Worm (Caenorhabditis elegans) whole organism, L2 larva: ENCODE measurements around the gene ugt-23.

Experiments used
- C34F6.9 ChIP-seq: fragments of 150-350 bp; optimal IDR thresholded peaks from 2 replicates; lab custom pipeline; 2014; ENCODE audit warnings: missing biosample characterization, missing genetic modification characterization
- F13H6.1 ChIP-seq: sonication (generic microtip); optimal IDR thresholded peaks from 2 replicates; lab custom pipeline; 2016; ENCODE audit warnings: missing genetic modification characterization, missing compliant biosample characterization
- R02D3.7 ChIP-seq: fragments of 150-350 bp; optimal IDR thresholded peaks from 2 replicates; lab custom pipeline; 2014; ENCODE audit warnings: missing biosample characterization, missing genetic modification characterization
- Y55F3AM.14 ChIP-seq: fragments of 200-800 bp; sonication (Bioruptor generic); optimal IDR thresholded peaks from 2 replicates; lab custom pipeline; 2018; ENCODE audit warnings: mild to moderate bottlenecking, missing genetic modification characterization, missing compliant biosample characterization
- ZK546.5 ChIP-seq: sonication (generic microtip); optimal IDR thresholded peaks from 2 replicates; lab custom pipeline; 2017; ENCODE audit warnings: missing biosample characterization, missing genetic modification characterization
- alr-1 ChIP-seq: fragments of 150-350 bp; optimal IDR thresholded peaks from 2 replicates; lab custom pipeline; 2014; ENCODE audit warnings: missing biosample characterization, missing genetic modification characterization
- aly-2 ChIP-seq: fragments of 150-350 bp; optimal IDR thresholded peaks from 2 replicates; lab custom pipeline; 2014; ENCODE audit warnings: missing biosample characterization, missing genetic modification characterization
- blmp-1 ChIP-seq: sonication (generic microtip); optimal IDR thresholded peaks from 2 replicates; lab custom pipeline; 2017; ENCODE audit warnings: missing genetic modification characterization, mild to moderate bottlenecking, missing compliant biosample characterization, antibody characterized with exemption, moderate library complexity; ENCODE audit not compliant: insufficient read depth
- ceh-16 ChIP-seq: fragments of 150-350 bp; optimal IDR thresholded peaks from 2 replicates; lab custom pipeline; 2014; ENCODE audit warnings: missing biosample characterization, missing genetic modification characterization
- ceh-82 ChIP-seq: fragments of 150-350 bp; optimal IDR thresholded peaks from 2 replicates; lab custom pipeline; 2014; ENCODE audit warnings: missing biosample characterization, missing genetic modification characterization
- crh-2 ChIP-seq: sonication (generic microtip); optimal IDR thresholded peaks from 2 replicates; lab custom pipeline; 2017; ENCODE audit warnings: missing biosample characterization, missing genetic modification characterization
- dmd-4 ChIP-seq: sonication (generic microtip); optimal IDR thresholded peaks from 2 replicates; lab custom pipeline; 2017; ENCODE audit warnings: missing biosample characterization, missing genetic modification characterization
- egl-27 ChIP-seq: sonication (generic microtip); optimal IDR thresholded peaks from 3 replicates; lab custom pipeline; 2017; ENCODE audit warnings: missing biosample characterization, missing genetic modification reagents, missing genetic modification characterization
- elt-1 ChIP-seq: fragments of 150-350 bp; optimal IDR thresholded peaks from 2 replicates; lab custom pipeline; 2014; ENCODE audit warnings: missing biosample characterization, missing genetic modification characterization
- elt-3 ChIP-seq: sonication (generic microtip); optimal IDR thresholded peaks from 2 replicates; lab custom pipeline; 2017; ENCODE audit warnings: missing biosample characterization, missing genetic modification characterization
- fos-1 ChIP-seq: fragments of 150-350 bp; optimal IDR thresholded peaks from 2 replicates; lab custom pipeline; 2014; ENCODE audit warnings: missing biosample characterization, missing genetic modification characterization
- lin-11 ChIP-seq: fragments of 150-350 bp; sonication (generic microtip); optimal IDR thresholded peaks from 2 replicates; lab custom pipeline; 2014; ENCODE audit warnings: missing biosample characterization, missing genetic modification characterization, inconsistent platforms, mixed read lengths
- lin-13 ChIP-seq: fragments of 150-350 bp; optimal IDR thresholded peaks from 2 replicates; lab custom pipeline; 2014; ENCODE audit warnings: missing biosample characterization, missing genetic modification reagents, missing genetic modification characterization
- lin-39 ChIP-seq: fragments of 150-350 bp; optimal IDR thresholded peaks from 2 replicates; lab custom pipeline; 2014; ENCODE audit warnings: missing biosample characterization, missing genetic modification reagents, missing genetic modification characterization
- lsy-2 ChIP-seq, 2 experiments: fragments of 150-350 bp in 1 of 2; sonication (generic microtip) in 1 of 2; optimal IDR thresholded peaks; 2 replicates each; lab custom pipeline; 2014 to 2017; ENCODE audit warnings: missing biosample characterization in 2 of 2, missing genetic modification characterization in 2 of 2
- mab-5 ChIP-seq: fragments of 150-350 bp; optimal IDR thresholded peaks from 2 replicates; lab custom pipeline; 2014; ENCODE audit warnings: missing biosample characterization, missing genetic modification characterization
- mbf-1 ChIP-seq: sonication (generic microtip); optimal IDR thresholded peaks from 2 replicates; lab custom pipeline; 2017; ENCODE audit warnings: missing biosample characterization, missing genetic modification characterization
- mdl-1 ChIP-seq, 2 experiments: fragments of 150-350 bp in 1 of 2; sonication (generic microtip) in 1 of 2; optimal IDR thresholded peaks; 2 replicates each; lab custom pipeline; 2017; ENCODE audit warnings: missing biosample characterization in 2 of 2, missing genetic modification characterization in 2 of 2
- nhr-10 ChIP-seq: sonication (generic microtip); optimal IDR thresholded peaks from 2 replicates; lab custom pipeline; 2017; ENCODE audit warnings: missing biosample characterization, missing genetic modification characterization
- nhr-11 ChIP-seq: fragments of 150-350 bp; optimal IDR thresholded peaks from 2 replicates; lab custom pipeline; 2014; ENCODE audit warnings: missing biosample characterization, missing genetic modification characterization
- nhr-129 ChIP-seq: fragments of 150-350 bp; optimal IDR thresholded peaks from 2 replicates; lab custom pipeline; 2014; ENCODE audit warnings: missing biosample characterization, missing genetic modification characterization
- nhr-21 ChIP-seq: fragments of 150-350 bp; optimal IDR thresholded peaks from 2 replicates; lab custom pipeline; 2014; ENCODE audit warnings: missing biosample characterization, missing genetic modification characterization
- nhr-23 ChIP-seq: fragments of 150-350 bp; optimal IDR thresholded peaks from 2 replicates; lab custom pipeline; 2014; ENCODE audit warnings: missing biosample characterization, missing genetic modification reagents, missing genetic modification characterization
- nhr-237 ChIP-seq: fragments of 150-350 bp; optimal IDR thresholded peaks from 2 replicates; lab custom pipeline; 2014; ENCODE audit warnings: missing biosample characterization, missing genetic modification characterization
- nhr-25 ChIP-seq: fragments of 150-350 bp; sonication (generic microtip); optimal IDR thresholded peaks from 3 replicates; lab custom pipeline; 2014; ENCODE audit warnings: missing biosample characterization, missing genetic modification characterization
- nhr-6 ChIP-seq: fragments of 150-350 bp; optimal IDR thresholded peaks from 2 replicates; lab custom pipeline; 2014; ENCODE audit warnings: missing biosample characterization, missing genetic modification characterization
- nhr-77 ChIP-seq: fragments of 150-350 bp; optimal IDR thresholded peaks from 2 replicates; lab custom pipeline; 2014; ENCODE audit warnings: missing biosample characterization, missing genetic modification characterization
- peb-1 ChIP-seq: fragments of 150-350 bp; optimal IDR thresholded peaks from 2 replicates; lab custom pipeline; 2014; ENCODE audit warnings: missing biosample characterization, missing genetic modification characterization
- sem-4 ChIP-seq: fragments of 150-350 bp; optimal IDR thresholded peaks from 2 replicates; lab custom pipeline; 2014; ENCODE audit warnings: missing biosample characterization, missing genetic modification reagents, missing genetic modification characterization
- skn-1 ChIP-seq: sonication (generic microtip); optimal IDR thresholded peaks from 2 replicates; lab custom pipeline; 2017; ENCODE audit warnings: missing biosample characterization, missing genetic modification characterization
- sma-3 ChIP-seq: sonication (generic microtip); optimal IDR thresholded peaks from 2 replicates; lab custom pipeline; 2016; ENCODE audit warnings: missing genetic modification reagents, missing genetic modification characterization, missing compliant biosample characterization
- sma-9 ChIP-seq, 2 experiments: fragments of 150-350 bp in 1 of 2; sonication (generic microtip) in 1 of 2; optimal IDR thresholded peaks; 2 replicates each; lab custom pipeline; 2014 to 2016; ENCODE audit warnings: missing genetic modification characterization in 2 of 2, mild to moderate bottlenecking in 1 of 2, missing biosample characterization in 1 of 2, missing compliant biosample characterization in 1 of 2, missing genetic modification reagents in 1 of 2, moderate library complexity in 1 of 2
- snpc-4 ChIP-seq: fragments of 150-350 bp; optimal IDR thresholded peaks from 2 replicates; lab custom pipeline; 2014; ENCODE audit warnings: missing biosample characterization, missing genetic modification characterization
- unc-39 ChIP-seq: fragments of 150-350 bp; optimal IDR thresholded peaks from 2 replicates; lab custom pipeline; 2014; ENCODE audit warnings: missing biosample characterization, missing genetic modification characterization
- unc-55 ChIP-seq: fragments of 150-350 bp; sonication (generic microtip); optimal IDR thresholded peaks from 3 replicates; lab custom pipeline; 2014; ENCODE audit warnings: missing biosample characterization, missing genetic modification reagents, missing genetic modification characterization
- unc-62 ChIP-seq: fragments of 150-350 bp; optimal IDR thresholded peaks from 2 replicates; lab custom pipeline; 2014; ENCODE audit warnings: missing biosample characterization, missing genetic modification reagents, missing genetic modification characterization
- zag-1 ChIP-seq: fragments of 150-350 bp; optimal IDR thresholded peaks from 2 replicates; lab custom pipeline; 2014; ENCODE audit warnings: missing biosample characterization, missing genetic modification characterization
- ztf-1 ChIP-seq: fragments of 200-800 bp; sonication (Bioruptor generic); conservative IDR thresholded peaks from 2 replicates; pipeline ENCODE4 v1.3.6; 2022; ENCODE audit warnings: missing genetic modification characterization, missing compliant biosample characterization
- ztf-11 ChIP-seq: sonication (generic microtip); optimal IDR thresholded peaks from 2 replicates; lab custom pipeline; 2017; ENCODE audit warnings: missing biosample characterization, missing genetic modification characterization
- ztf-4 ChIP-seq: fragments of 150-350 bp; optimal IDR thresholded peaks from 2 replicates; lab custom pipeline; 2014; ENCODE audit warnings: missing biosample characterization, missing genetic modification characterization

The ugt-23 gene

ce11 chrX:9924962-9925361 is at the start of gene ugt-23:
Gene ugt-23, minus strand, starts transcription at chrX:9925173.
- peak; percentile 69 for TF ChIP-seq fos-1
- no peak for TF ChIP-seq ztf-4
- TF ChIP-seq, all 48 proteins: peak for 1

ce11 chrX:9965275-9965674 is 40.3 kb upstream of the ugt-23 start, which contains the start of gene pssy-1:
Gene pssy-1, plus strand, starts transcription at chrX:9965592.
- TF ChIP-seq unc-62 (GFP tag; lab: Kevin White, UChicago) (no peak), sma-9 (GFP tag; optimal IDR thresholded peaks at IDR 0.05; lab: Kevin White, UChicago) (peak; percentile 25), sma-9 (tag; optimal IDR thresholded peaks at IDR 0.05; lab: Kevin White, UChicago) (no peak)
- TF ChIP-seq, all 48 proteins: peak for 1

- TF ChIP-seq ceh-82: no peak
- TF ChIP-seq nhr-11 (tag; lab: Kevin White, UChicago): no peak
- no peak for TF ChIP-seq nhr-77 (tag; lab: Kevin White, UChicago)
- no peak for TF ChIP-seq blmp-1
- no peak for TF ChIP-seq peb-1
- TF ChIP-seq unc-55 (GFP tag; lab: Kevin White, UChicago): no peak
- no peak for TF ChIP-seq mdl-1 (tag; optimal IDR thresholded peaks at IDR 0.05; lab: Kevin White, UChicago)
- TF ChIP-seq sem-4 (tag; lab: Kevin White, UChicago): no peak
- no peak for TF ChIP-seq ztf-11 (tag; lab: Kevin White, UChicago)
- no peak for TF ChIP-seq nhr-237
- TF ChIP-seq skn-1: no peak
- no peak for TF ChIP-seq nhr-10 (tag; lab: Kevin White, UChicago)
- no peak for TF ChIP-seq unc-62 (GFP tag; lab: Kevin White, UChicago)
- TF ChIP-seq crh-2: no peak
- no peak for TF ChIP-seq fos-1
- TF ChIP-seq nhr-21 (tag; lab: Kevin White, UChicago): no peak
- TF ChIP-seq nhr-6 (tag; lab: Kevin White, UChicago): no peak
- no peak for TF ChIP-seq lin-13
- no peak for TF ChIP-seq ZK546.5 (tag; lab: Kevin White, UChicago)
Measured at ce11 chrX:9962535-9962934, 37.6 kb upstream of the ugt-23 start.

- TF ChIP-seq sma-3 (GFP tag; lab: Kevin White, UChicago) (peak; percentile 93), unc-55 (GFP tag; lab: Kevin White, UChicago) (peak; percentile 99), Y55F3AM.14 (GFP tag; lab: Kevin White, UChicago) (peak; percentile 90), ceh-82 (peak; percentile 12), nhr-10 (tag; lab: Kevin White, UChicago) (no peak), nhr-23 (tag; lab: Kevin White, UChicago) (no peak), nhr-6 (tag; lab: Kevin White, UChicago) (peak; percentile 89), fos-1 (peak; percentile 96), nhr-25 (peak; percentile 94), elt-1 (tag; lab: Kevin White, UChicago) (no peak), alr-1 (tag; lab: Kevin White, UChicago) (peak; percentile 6), blmp-1 (peak; percentile 61), ceh-16 (tag; lab: Kevin White, UChicago) (peak; percentile 93), sma-9 (GFP tag; optimal IDR thresholded peaks at IDR 0.05; lab: Kevin White, UChicago) (peak; percentile 96), sma-9 (tag; optimal IDR thresholded peaks at IDR 0.05; lab: Kevin White, UChicago) (no peak), snpc-4 (peak; percentile 75), nhr-21 (tag; lab: Kevin White, UChicago) (peak; percentile 78), mbf-1 (tag; lab: Kevin White, UChicago) (peak; percentile 12), nhr-11 (tag; lab: Kevin White, UChicago) (peak; percentile 55), C34F6.9 (tag; lab: Kevin White, UChicago) (peak; percentile 98), skn-1 (no peak), zag-1 (tag; lab: Kevin White, UChicago) (peak; percentile 96), nhr-129 (peak; percentile 99), aly-2 (tag; lab: Kevin White, UChicago) (no peak), lin-13 (peak; percentile 91), unc-39 (tag; lab: Kevin White, UChicago) (peak; percentile 2), unc-62 (GFP tag; lab: Kevin White, UChicago) (peak; percentile 61), ztf-4 (peak; percentile 88), elt-3 (tag; lab: Kevin White, UChicago) (no peak), lin-39 (tag; lab: Kevin White, UChicago) (no peak), ztf-11 (tag; lab: Kevin White, UChicago) (peak; percentile 31), lin-11 (peak; percentile 91), crh-2 (peak; percentile 98), egl-27 (tag; lab: Kevin White, UChicago) (peak; percentile 87), F13H6.1 (tag; lab: Kevin White, UChicago) (peak; percentile 98), R02D3.7 (no peak), ZK546.5 (tag; lab: Kevin White, UChicago) (no peak), lsy-2 (tag; optimal IDR thresholded peaks at IDR 0.05; lab: Kevin White, UChicago) (peak; percentile 61 to 92), dmd-4 (tag; lab: Kevin White, UChicago) (no peak), sem-4 (tag; lab: Kevin White, UChicago) (peak; percentile 95), mab-5 (tag; lab: Kevin White, UChicago) (peak; percentile 92), nhr-77 (tag; lab: Kevin White, UChicago) (peak; percentile 25), peb-1 (peak; percentile 2), ztf-1 (GFP tag; lab: Robert Waterston, UW) (no peak)
Measured at ce11 chrX:9958561-9958960, 33.6 kb upstream of the ugt-23 start, which contains the start of gene ZC506.1. Gene ZC506.1, plus strand, starts transcription at chrX:9958960.
